Worm (Caenorhabditis elegans): ENCODE results near the gene ppm-1.A.

DNA sequence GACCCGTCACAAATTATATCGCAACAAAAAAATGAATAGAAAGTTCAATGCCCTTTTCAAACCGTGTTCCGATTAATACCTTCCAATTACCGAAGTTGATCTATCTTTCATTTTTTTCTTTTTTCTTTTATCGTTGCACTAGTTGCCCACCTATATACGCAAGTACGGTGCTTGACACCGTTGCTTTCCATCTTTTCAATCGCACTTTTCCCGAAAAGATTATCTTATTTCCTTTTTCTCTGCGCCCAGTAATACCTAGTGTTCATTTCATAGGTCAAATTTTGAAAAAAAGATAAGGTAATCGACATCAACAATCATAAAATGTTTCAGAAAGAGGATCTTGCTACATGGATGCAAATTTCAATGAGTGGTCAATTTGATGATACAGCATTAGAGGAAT, 6.6 kb downstream of the ppm-1.A start:
- TF ChIP-seq ceh-45 (GFP tag; IDR thresholded peaks at IDR 0.05) (no peak), ceh-30 (tag; optimal IDR thresholded peaks at IDR 0.05) (no peak), lin-11 (tag; optimal IDR thresholded peaks at IDR 0.05) (no peak), ztf-16 (tag; optimal IDR thresholded peaks at IDR 0.05) (no peak), fkh-10 (GFP tag; optimal IDR thresholded peaks at IDR 0.05) (no peak), nfya-1 (tag; optimal IDR thresholded peaks at IDR 0.05) (no peak), elt-2 (tag; optimal IDR thresholded peaks at IDR 0.05) (no peak), ceh-2 (tag; optimal IDR thresholded peaks at IDR 0.05) (no peak), pha-4 (tag; optimal IDR thresholded peaks at IDR 0.05) (no peak), dve-1 (tag; optimal IDR thresholded peaks at IDR 0.05) (no peak), C38D4.7 (GFP tag; optimal IDR thresholded peaks at IDR 0.05) (no peak), pqm-1 (tag; optimal IDR thresholded peaks at IDR 0.05) (no peak), ets-4 (tag; optimal IDR thresholded peaks at IDR 0.05) (no peak)
